Worm (Caenorhabditis elegans): ENCODE measurements around the gene srsx-26.

Gene srsx-26

ce11 chrV:10198386-10198785 is 49.9 kb downstream of the srsx-26 start, which contains the start of gene ZK856.6:
ZK856.6 (plus strand) TSS chrV:10198686.
- TF ChIP-seq sptf-1 (tag; optimal IDR thresholded peaks at IDR 0.05) (no peak), ceh-43 (GFP tag; optimal IDR thresholded peaks at IDR 0.05) (no peak), lsy-2 (tag; optimal IDR thresholded peaks at IDR 0.05) (no peak), flh-1 (GFP tag; optimal IDR thresholded peaks at IDR 0.05) (no peak), ces-1 (GFP tag; optimal IDR thresholded peaks at IDR 0.05) (no peak)

All from whole organism, mixed stage, embryonic.